Fruit fly (Drosophila melanogaster) whole organism, prepupa: Measurements from ENCODE around the gene Trs20.

ENCODE experiments used
- Blimp-1 ChIP-seq: fragments of 200-800 bp; sonication (Bioruptor generic); optimal IDR thresholded peaks from 3 replicates; lab custom pipeline; 2017; ENCODE audit warnings: missing biosample characterization, missing genetic modification characterization, mild to moderate bottlenecking, moderate library complexity, missing genetic modification reagents
- CG10631 ChIP-seq: fragments of 200-800 bp; sonication (Bioruptor generic); optimal IDR thresholded peaks from 2 replicates; lab custom pipeline; 2016; ENCODE audit warnings: missing biosample characterization, missing genetic modification characterization
- CG10669 ChIP-seq: fragments of 200-800 bp; sonication (Bioruptor generic); optimal IDR thresholded peaks from 3 replicates; lab custom pipeline; 2018; ENCODE audit warnings: missing biosample characterization, mild to moderate bottlenecking, missing genetic modification characterization, moderate library complexity
- CG11294 ChIP-seq: fragments of 200-800 bp; sonication (Bioruptor generic); IDR thresholded peaks from 2 replicates; pipeline ENCODE4 v1.3.6; 2022; ENCODE audit warnings: missing biosample characterization, missing genetic modification characterization
- CG11762 ChIP-seq: fragments of 200-800 bp; sonication (Bioruptor generic); optimal IDR thresholded peaks from 3 replicates; lab custom pipeline; 2016; ENCODE audit warnings: missing biosample characterization, missing genetic modification characterization; ENCODE audit not compliant: insufficient read depth
- CG11902 ChIP-seq: fragments of 200-800 bp; sonication (Bioruptor generic); optimal IDR thresholded peaks from 3 replicates; lab custom pipeline; 2016; ENCODE audit warnings: missing biosample characterization, missing genetic modification characterization
- CG15336 ChIP-seq: fragments of 200-800 bp; sonication (Bioruptor generic); IDR thresholded peaks from 2 replicates; pipeline ENCODE4 v1.3.6; 2022; ENCODE audit warnings: missing biosample characterization, missing genetic modification characterization
- CG1621 ChIP-seq: fragments of 200-800 bp; sonication (Bioruptor generic); optimal IDR thresholded peaks from 3 replicates; lab custom pipeline; 2018; ENCODE audit warnings: missing biosample characterization, mild to moderate bottlenecking, missing genetic modification characterization
- CG3032 ChIP-seq: fragments of 200-800 bp; optimal IDR thresholded peaks from 2 replicates; lab custom pipeline; 2019; ENCODE audit warnings: missing biosample characterization, mild to moderate bottlenecking, missing genetic modification characterization, moderate library complexity
- CG32006 ChIP-seq: fragments of 200-800 bp; sonication (Bioruptor generic); optimal IDR thresholded peaks from 3 replicates; lab custom pipeline; 2017; ENCODE audit warnings: missing biosample characterization, mild to moderate bottlenecking, missing genetic modification characterization
- CG34406 ChIP-seq: fragments of 200-800 bp; sonication (Bioruptor generic); optimal IDR thresholded peaks from 3 replicates; lab custom pipeline; 2016; ENCODE audit warnings: missing biosample characterization, missing genetic modification characterization
- CG6163 ChIP-seq: fragments of 200-800 bp; sonication (Bioruptor generic); IDR thresholded peaks from 3 replicates; pipeline ENCODE4 v1.3.6; 2022; ENCODE audit warnings: missing biosample characterization, missing genetic modification characterization
- CG6276 ChIP-seq: fragments of 200-800 bp; sonication (Bioruptor generic); optimal IDR thresholded peaks from 2 replicates; lab custom pipeline; 2017; ENCODE audit warnings: missing biosample characterization, mild to moderate bottlenecking, missing genetic modification characterization
- CG6792 ChIP-seq: fragments of 200-800 bp; sonication (Bioruptor generic); optimal IDR thresholded peaks from 3 replicates; lab custom pipeline; 2016; ENCODE audit warnings: missing biosample characterization, missing genetic modification characterization
- CG6808 ChIP-seq: fragments of 200-800 bp; sonication (Bioruptor generic); optimal IDR thresholded peaks from 3 replicates; lab custom pipeline; 2017; ENCODE audit warnings: missing biosample characterization, missing genetic modification characterization, mild to moderate bottlenecking, moderate library complexity, missing genetic modification reagents
- CG6854 ChIP-seq: fragments of 200-800 bp; sonication (Bioruptor generic); optimal IDR thresholded peaks from 2 replicates; lab custom pipeline; 2017; ENCODE audit warnings: missing biosample characterization, mild to moderate bottlenecking, missing genetic modification characterization
- CG7368 ChIP-seq: fragments of 200-800 bp; sonication (Bioruptor generic); optimal IDR thresholded peaks from 3 replicates; lab custom pipeline; 2016; ENCODE audit warnings: missing biosample characterization, missing genetic modification characterization
- CG8319 ChIP-seq: fragments of 200-800 bp; sonication (Bioruptor generic); optimal IDR thresholded peaks from 3 replicates; lab custom pipeline; 2016; ENCODE audit warnings: missing biosample characterization, missing genetic modification characterization
- CG9139 ChIP-seq: fragments of 200-800 bp; sonication (Bioruptor generic); optimal IDR thresholded peaks from 3 replicates; lab custom pipeline; 2017; ENCODE audit warnings: missing biosample characterization, mild to moderate bottlenecking, missing genetic modification characterization
- Eip75B ChIP-seq: fragments of 200-800 bp; sonication (Bioruptor generic); optimal IDR thresholded peaks from 3 replicates; lab custom pipeline; 2016; ENCODE audit warnings: missing biosample characterization, missing genetic modification characterization
- Eip78C ChIP-seq: fragments of 200-800 bp; sonication (Bioruptor generic); peaks from one replicate; lab custom pipeline; 2016; ENCODE audit warnings: missing biosample characterization, missing genetic modification characterization
- Ets21C ChIP-seq: fragments of 200-800 bp; sonication (Bioruptor generic); optimal IDR thresholded peaks from 3 replicates; lab custom pipeline; 2016; ENCODE audit warnings: missing biosample characterization, missing genetic modification characterization
- Ets96B ChIP-seq: fragments of 200-800 bp; optimal IDR thresholded peaks from 2 replicates; lab custom pipeline; 2019; ENCODE audit warnings: missing biosample characterization, mild to moderate bottlenecking, missing genetic modification characterization, moderate library complexity
- Gug ChIP-seq: fragments of 200-800 bp; sonication (Bioruptor generic); IDR thresholded peaks from 2 replicates; pipeline ENCODE4 v1.3.6; 2022; ENCODE audit warnings: missing biosample characterization, missing genetic modification characterization
- Hr38 ChIP-seq: sonication (Bioruptor generic); optimal IDR thresholded peaks from 2 replicates; lab custom pipeline; 2016; ENCODE audit warnings: missing biosample characterization, missing genetic modification characterization
- Hr39 ChIP-seq: fragments of 200-800 bp; sonication (Bioruptor generic); optimal IDR thresholded peaks from 2 replicates; lab custom pipeline; 2016; ENCODE audit warnings: missing biosample characterization, missing genetic modification characterization
- Met ChIP-seq: fragments of 200-800 bp; sonication (Bioruptor generic); optimal IDR thresholded peaks from 3 replicates; lab custom pipeline; 2016; ENCODE audit warnings: missing biosample characterization, missing genetic modification characterization
- OdsH ChIP-seq: fragments of 200-800 bp; sonication (Bioruptor generic); optimal IDR thresholded peaks from 3 replicates; lab custom pipeline; 2016; ENCODE audit warnings: missing biosample characterization, missing genetic modification characterization
- Smox ChIP-seq: fragments of 200-800 bp; sonication (Bioruptor generic); optimal IDR thresholded peaks from 3 replicates; lab custom pipeline; 2016; ENCODE audit warnings: missing biosample characterization, missing genetic modification characterization
- Sox14 ChIP-seq: fragments of 200-800 bp; sonication (Bioruptor generic); optimal IDR thresholded peaks from 3 replicates; lab custom pipeline; 2016; ENCODE audit warnings: missing biosample characterization, missing genetic modification characterization
- achi ChIP-seq: fragments of 200-800 bp; sonication (Bioruptor generic); optimal IDR thresholded peaks from 3 replicates; lab custom pipeline; 2016; ENCODE audit warnings: missing biosample characterization, missing genetic modification characterization
- acj6 ChIP-seq: fragments of 200-800 bp; sonication (Bioruptor generic); optimal IDR thresholded peaks from 3 replicates; lab custom pipeline; 2016; ENCODE audit warnings: missing biosample characterization, missing genetic modification characterization
- dac ChIP-seq: fragments of 200-800 bp; sonication (Bioruptor generic); optimal IDR thresholded peaks from 2 replicates; lab custom pipeline; 2017; ENCODE audit warnings: missing biosample characterization, mild to moderate bottlenecking, missing genetic modification characterization
- eg ChIP-seq: fragments of 200-800 bp; sonication (Bioruptor generic); IDR thresholded peaks from 3 replicates; pipeline ENCODE4 v1.3.6; 2022; ENCODE audit warnings: missing biosample characterization, missing genetic modification characterization
- esn ChIP-seq: fragments of 200-800 bp; sonication (Bioruptor generic); optimal IDR thresholded peaks from 2 replicates; lab custom pipeline; 2016; ENCODE audit warnings: missing biosample characterization, mild to moderate bottlenecking, missing genetic modification characterization, moderate library complexity
- fd59A ChIP-seq: fragments of 200-800 bp; sonication (Bioruptor generic); optimal IDR thresholded peaks from 2 replicates; lab custom pipeline; 2017; ENCODE audit warnings: missing biosample characterization, mild to moderate bottlenecking, missing genetic modification characterization, missing genetic modification reagents
- fd85E ChIP-seq: fragments of 200-800 bp; sonication (Bioruptor generic); optimal IDR thresholded peaks from 3 replicates; lab custom pipeline; 2016; ENCODE audit warnings: missing biosample characterization, missing genetic modification characterization
- fkh ChIP-seq: fragments of 200-800 bp; sonication (Bioruptor generic); optimal IDR thresholded peaks from 3 replicates; lab custom pipeline; 2017; ENCODE audit warnings: missing biosample characterization, mild to moderate bottlenecking, missing genetic modification characterization, moderate library complexity
- lz ChIP-seq: fragments of 200-800 bp; sonication (Bioruptor generic); optimal IDR thresholded peaks from 3 replicates; lab custom pipeline; 2016; ENCODE audit warnings: missing biosample characterization, missing genetic modification characterization
- net ChIP-seq: fragments of 200-800 bp; sonication (Bioruptor generic); optimal IDR thresholded peaks from 3 replicates; lab custom pipeline; 2016; ENCODE audit warnings: missing biosample characterization, missing genetic modification characterization
- pdm3 ChIP-seq: fragments of 200-800 bp; sonication (Bioruptor generic); optimal IDR thresholded peaks from 3 replicates; lab custom pipeline; 2016; ENCODE audit warnings: missing biosample characterization, missing genetic modification characterization
- salr ChIP-seq, 2 experiments: fragments of 200-800 bp; sonication (Bioruptor generic); optimal IDR thresholded peaks; 3 replicates each; lab custom pipeline; 2016 to 2018; ENCODE audit warnings: missing biosample characterization in 2 of 2, missing genetic modification characterization in 2 of 2, mild to moderate bottlenecking in 1 of 2
- spab ChIP-seq: fragments of 200-800 bp; sonication (Bioruptor generic); optimal IDR thresholded peaks from 2 replicates; lab custom pipeline; 2017; ENCODE audit warnings: missing biosample characterization, mild to moderate bottlenecking, missing genetic modification characterization, missing genetic modification reagents
- ss ChIP-seq, 2 experiments: fragments of 200-800 bp; sonication (Bioruptor generic); optimal IDR thresholded peaks; 2 replicates in 1 of 2; 3 replicates in 1 of 2; lab custom pipeline; 2017 to 2018; ENCODE audit warnings: mild to moderate bottlenecking in 2 of 2, missing biosample characterization in 2 of 2, missing genetic modification characterization in 2 of 2, moderate library complexity in 1 of 2
- svp ChIP-seq: fragments of 200-800 bp; sonication (Bioruptor generic); peaks from one replicate; lab custom pipeline; 2016; ENCODE audit warnings: missing biosample characterization, missing genetic modification characterization
- topi ChIP-seq: fragments of 200-800 bp; sonication (Bioruptor generic); optimal IDR thresholded peaks from 3 replicates; lab custom pipeline; 2016; ENCODE audit warnings: missing biosample characterization, missing genetic modification characterization
- vri ChIP-seq: fragments of 200-800 bp; sonication (Bioruptor generic); optimal IDR thresholded peaks from 3 replicates; lab custom pipeline; 2016; ENCODE audit warnings: missing biosample characterization, mild to moderate bottlenecking, missing genetic modification characterization

Gene Trs20

dm6 chr3L:16128973-16129745 is 2.3 kb downstream of the Trs20 start, which contains the start of gene SsRbeta (continued):
- TF ChIP-seq CG9139: no peak
- no peak for TF ChIP-seq Ets21C (GFP tag; lab: Kevin White, UChicago)
- no peak for TF ChIP-seq ss (GFP tag; optimal IDR thresholded peaks at IDR 0.05; lab: Kevin White, UChicago)
- no peak for TF ChIP-seq vri (GFP tag; lab: Kevin White, UChicago)
- TF ChIP-seq salr (GFP tag; optimal IDR thresholded peaks at IDR 0.05; lab: Kevin White, UChicago): no peak
- TF ChIP-seq Gug (GFP tag; lab: Robert Waterston, UW): peak; percentile 33
- peak; percentile 75 for TF ChIP-seq Eip78C (GFP tag; lab: Kevin White, UChicago)
- no peak for TF ChIP-seq CG7368 (GFP tag; lab: Kevin White, UChicago)

- TF ChIP-seq Met (peak; percentile 94), CG10631 (GFP tag; lab: Kevin White, UChicago) (peak; percentile 78), pdm3 (GFP tag; lab: Kevin White, UChicago) (peak; percentile 95), fd59A (GFP tag; lab: Kevin White, UChicago) (peak; percentile 78), CG6808 (GFP tag; lab: Kevin White, UChicago) (peak; percentile 83), esn (GFP tag; lab: Kevin White, UChicago) (peak; percentile 96), salr (GFP tag; optimal IDR thresholded peaks at IDR 0.05; lab: Kevin White, UChicago) (no peak), svp (GFP tag; lab: Kevin White, UChicago) (peak; percentile 99), spab (GFP tag; lab: Kevin White, UChicago) (no peak), Smox (GFP tag; lab: Kevin White, UChicago) (peak; percentile 94), CG11762 (GFP tag; lab: Kevin White, UChicago) (peak; percentile 89), Ets96B (tag; lab: Kevin White, UChicago) (peak; percentile 83), fkh (peak; percentile 80), topi (GFP tag; lab: Kevin White, UChicago) (peak; percentile 95), CG6854 (GFP tag; lab: Kevin White, UChicago) (peak; percentile 87), CG15336 (GFP tag; lab: Robert Waterston, UW) (peak; percentile 80), CG3032 (tag; lab: Kevin White, UChicago) (peak; percentile 79), CG11902 (GFP tag; lab: Kevin White, UChicago) (peak; percentile 85), fd85E (GFP tag; lab: Kevin White, UChicago) (no peak), CG6163 (no peak; the same call in 1 of the 3 replicates), CG8319 (GFP tag; lab: Kevin White, UChicago) (peak; percentile 86), CG10669 (peak; percentile 87), ss (GFP tag; optimal IDR thresholded peaks at IDR 0.05; lab: Kevin White, UChicago) (no peak), Eip75B (GFP tag; lab: Kevin White, UChicago) (peak; percentile 93), Sox14 (peak; percentile 96), Hr39 (GFP tag; lab: Kevin White, UChicago) (peak; percentile 94), CG7368 (GFP tag; lab: Kevin White, UChicago) (peak; percentile 96), Eip78C (GFP tag; lab: Kevin White, UChicago) (peak; percentile 97), CG32006 (no peak), Blimp-1 (GFP tag; lab: Kevin White, UChicago) (peak; percentile 71), CG34406 (peak; percentile 87), acj6 (GFP tag; lab: Kevin White, UChicago) (peak; percentile 92), OdsH (GFP tag; lab: Kevin White, UChicago) (peak; percentile 93), CG1621 (tag; lab: Kevin White, UChicago) (no peak), vri (GFP tag; lab: Kevin White, UChicago) (peak; percentile 93), achi (GFP tag; lab: Kevin White, UChicago) (peak; percentile 89), lz (GFP tag; lab: Kevin White, UChicago) (peak; percentile 95), eg (GFP tag; lab: Robert Waterston, UW) (peak; percentile 85), net (GFP tag; lab: Kevin White, UChicago) (no peak), CG6276 (GFP tag; lab: Kevin White, UChicago) (no peak), CG11294 (GFP tag; lab: Robert Waterston, UW) (peak; percentile 66; the same call in 1 of the 2 replicates), Ets21C (GFP tag; lab: Kevin White, UChicago) (peak; percentile 89), CG9139 (no peak), CG6792 (GFP tag; lab: Kevin White, UChicago) (peak; percentile 92), dac (no peak), Hr38 (GFP tag; lab: Kevin White, UChicago) (peak; percentile 44)
Measured at dm6 chr3L:16128481-16128972, 2.9 kb downstream of the Trs20 start, which contains the start of gene Pgm1. Gene Pgm1, minus strand, starts transcription at chr3L:16128531.
